Worm (Caenorhabditis elegans) whole organism, L1 larva: ENCODE results near the gene ife-5.

ENCODE experiments used
- C04F5.9 ChIP-seq: sonication (generic microtip); optimal IDR thresholded peaks from 2 replicates; lab custom pipeline; 2016; ENCODE audit warnings: missing genetic modification characterization, missing compliant biosample characterization
- C16A3.4 ChIP-seq: fragments of 150-350 bp; optimal IDR thresholded peaks from 2 replicates; lab custom pipeline; 2014; ENCODE audit warnings: missing biosample characterization, missing genetic modification characterization
- C34B4.2 ChIP-seq: sonication (generic microtip); optimal IDR thresholded peaks from 2 replicates; lab custom pipeline; 2017; ENCODE audit warnings: mild to moderate bottlenecking, missing genetic modification characterization, missing compliant biosample characterization
- Y116A8C.19 ChIP-seq: sonication (generic microtip); optimal IDR thresholded peaks from 2 replicates; lab custom pipeline; 2016; ENCODE audit warnings: missing compliant biosample characterization, missing genetic modification characterization, borderline replicate concordance
- aha-1 ChIP-seq: fragments of 150-350 bp; optimal IDR thresholded peaks from 2 replicates; lab custom pipeline; 2014; ENCODE audit warnings: missing biosample characterization, missing genetic modification characterization
- alr-1 ChIP-seq: fragments of 200-800 bp; sonication (Bioruptor generic); optimal IDR thresholded peaks from 2 replicates; lab custom pipeline; 2018; ENCODE audit warnings: borderline replicate concordance, mild to moderate bottlenecking, missing genetic modification characterization, missing compliant biosample characterization
- ama-1 ChIP-seq: fragments of 150-350 bp; optimal IDR thresholded peaks from 2 replicates; lab custom pipeline; 2014
- blmp-1 ChIP-seq: fragments of 150-350 bp; optimal IDR thresholded peaks from 2 replicates; lab custom pipeline; 2014; ENCODE audit warnings: missing biosample characterization, missing genetic modification characterization
- ceh-8 ChIP-seq: fragments of 200-800 bp; sonication (Bioruptor generic); optimal IDR thresholded peaks from 2 replicates; lab custom pipeline; 2018; ENCODE audit warnings: mild to moderate bottlenecking, missing genetic modification characterization, moderate library complexity, missing compliant biosample characterization
- ceh-88 ChIP-seq: fragments of 200-800 bp; sonication (Bioruptor generic); IDR thresholded peaks from 2 replicates; pipeline ENCODE4 v1.3.6; 2022; ENCODE audit warnings: missing genetic modification characterization, missing compliant biosample characterization
- ceh-90 ChIP-seq: sonication (generic microtip); optimal IDR thresholded peaks from 2 replicates; lab custom pipeline; 2016; ENCODE audit warnings: missing genetic modification characterization, missing compliant biosample characterization
- ces-1 ChIP-seq: fragments of 150-350 bp; optimal IDR thresholded peaks from 2 replicates; lab custom pipeline; 2014; ENCODE audit warnings: missing biosample characterization, missing genetic modification reagents, missing genetic modification characterization
- dpl-1 ChIP-seq, 3 experiments: fragments of 150-350 bp in 2 of 3; sonication (generic microtip) in 1 of 3; optimal IDR thresholded peaks; 2 replicates each; lab custom pipeline; 2014 to 2017; ENCODE audit warnings: missing biosample characterization in 3 of 3, missing genetic modification characterization in 3 of 3, missing genetic modification reagents in 3 of 3
- dsc-1 ChIP-seq: sonication (generic microtip); optimal IDR thresholded peaks from 2 replicates; lab custom pipeline; 2016; ENCODE audit warnings: mild to moderate bottlenecking, missing genetic modification characterization, missing compliant biosample characterization
- efl-1 ChIP-seq, 4 experiments: fragments of 150-350 bp; optimal IDR thresholded peaks in 3 of 4; peaks in 1 of 4; 1 replicate in 1 of 4; 2 replicates in 3 of 4; lab custom pipeline; 2014; ENCODE audit warnings: missing biosample characterization in 2 of 4, missing genetic modification characterization in 2 of 4, missing genetic modification reagents in 2 of 4
- efl-3 ChIP-seq: fragments of 200-800 bp; sonication (Bioruptor generic); optimal IDR thresholded peaks from 2 replicates; lab custom pipeline; 2018; ENCODE audit warnings: mild to moderate bottlenecking, missing genetic modification characterization, missing compliant biosample characterization
- egl-27 ChIP-seq, 2 experiments: fragments of 150-350 bp in 1 of 2; sonication (generic microtip); optimal IDR thresholded peaks; 3 replicates each; lab custom pipeline; 2017 to 2018; ENCODE audit warnings: missing biosample characterization in 2 of 2, missing genetic modification characterization in 2 of 2, missing genetic modification reagents in 2 of 2
- ets-5 ChIP-seq: fragments of 200-800 bp; sonication (Bioruptor generic); IDR thresholded peaks from 2 replicates; pipeline ENCODE4 v1.3.6; 2022; ENCODE audit warnings: missing genetic modification characterization, missing compliant biosample characterization
- fkh-10 ChIP-seq: sonication (generic microtip); optimal IDR thresholded peaks from 2 replicates; lab custom pipeline; 2017; ENCODE audit warnings: missing biosample characterization, missing genetic modification reagents, missing genetic modification characterization
- fkh-8 ChIP-seq: sonication (generic microtip); optimal IDR thresholded peaks from 2 replicates; lab custom pipeline; 2016; ENCODE audit warnings: mild to moderate bottlenecking, missing genetic modification characterization, missing compliant biosample characterization
- fos-1 ChIP-seq: fragments of 150-350 bp; optimal IDR thresholded peaks from 2 replicates; lab custom pipeline; 2014; ENCODE audit warnings: missing biosample characterization, missing genetic modification characterization
- grh-1 ChIP-seq: fragments of 200-800 bp; sonication (Bioruptor generic); IDR thresholded peaks from 2 replicates; pipeline ENCODE4 v1.3.6; 2022; ENCODE audit warnings: missing genetic modification reagents, missing genetic modification characterization, missing compliant biosample characterization
- hlh-17 ChIP-seq: fragments of 200-800 bp; sonication (Bioruptor generic); optimal IDR thresholded peaks from 2 replicates; lab custom pipeline; 2018; ENCODE audit warnings: missing genetic modification characterization, mild to moderate bottlenecking, missing compliant biosample characterization, moderate library complexity, borderline replicate concordance
- hlh-4 ChIP-seq: sonication (generic microtip); optimal IDR thresholded peaks from 2 replicates; lab custom pipeline; 2016; ENCODE audit warnings: mild to moderate bottlenecking, missing genetic modification characterization, missing compliant biosample characterization
- isw-1 ChIP-seq: fragments of 200-800 bp; sonication (Bioruptor generic); IDR thresholded peaks from 2 replicates; pipeline ENCODE4 v1.3.6; 2022; ENCODE audit warnings: missing genetic modification characterization, missing compliant biosample characterization
- jun-1 ChIP-seq: fragments of 150-350 bp; optimal IDR thresholded peaks from 2 replicates; lab custom pipeline; 2014; ENCODE audit warnings: missing biosample characterization, missing genetic modification reagents, missing genetic modification characterization
- lin-13 ChIP-seq: fragments of 150-350 bp; optimal IDR thresholded peaks from 2 replicates; lab custom pipeline; 2014; ENCODE audit warnings: missing biosample characterization, missing genetic modification reagents, missing genetic modification characterization
- lin-15B ChIP-seq: fragments of 150-350 bp; sonication (generic microtip); optimal IDR thresholded peaks from 3 replicates; lab custom pipeline; 2014; ENCODE audit warnings: missing biosample characterization, missing genetic modification characterization
- lin-35 ChIP-seq, 2 experiments: fragments of 150-350 bp; optimal IDR thresholded peaks; 2 replicates each; lab custom pipeline; 2014; ENCODE audit warnings: missing biosample characterization in 2 of 2, missing genetic modification characterization in 2 of 2, missing genetic modification reagents in 2 of 2
- lir-3 ChIP-seq: sonication (generic microtip); optimal IDR thresholded peaks from 2 replicates; lab custom pipeline; 2016; ENCODE audit warnings: mild to moderate bottlenecking, missing genetic modification characterization, moderate library complexity, missing compliant biosample characterization; ENCODE audit not compliant: poor library complexity
- lsy-2 ChIP-seq, 2 experiments: fragments of 150-350 bp; optimal IDR thresholded peaks; 2 replicates each; lab custom pipeline; 2014; ENCODE audit warnings: missing biosample characterization in 2 of 2, missing genetic modification characterization in 2 of 2
- mab-9 ChIP-seq: fragments of 200-800 bp; sonication (Bioruptor generic); IDR thresholded peaks from 2 replicates; pipeline ENCODE4 v1.3.6; 2022; ENCODE audit warnings: missing genetic modification reagents, missing genetic modification characterization, missing compliant biosample characterization
- mep-1 ChIP-seq: fragments of 150-350 bp; optimal IDR thresholded peaks from 2 replicates; lab custom pipeline; 2014; ENCODE audit warnings: missing biosample characterization, missing genetic modification characterization
- nhr-12 ChIP-seq: sonication (generic microtip); optimal IDR thresholded peaks from 2 replicates; lab custom pipeline; 2017; ENCODE audit warnings: missing biosample characterization, missing genetic modification characterization
- nhr-20 ChIP-seq: sonication (generic microtip); optimal IDR thresholded peaks from 2 replicates; lab custom pipeline; 2016; ENCODE audit warnings: mild to moderate bottlenecking, missing genetic modification characterization, missing compliant biosample characterization
- nhr-237 ChIP-seq: fragments of 150-350 bp; optimal IDR thresholded peaks from 2 replicates; lab custom pipeline; 2014; ENCODE audit warnings: missing biosample characterization, missing genetic modification characterization
- nhr-71 ChIP-seq: sonication (generic microtip); optimal IDR thresholded peaks from 2 replicates; lab custom pipeline; 2016; ENCODE audit warnings: mild to moderate bottlenecking, missing genetic modification characterization, moderate library complexity, missing compliant biosample characterization
- nhr-76 ChIP-seq: sonication (generic microtip); optimal IDR thresholded peaks from 2 replicates; lab custom pipeline; 2017; ENCODE audit warnings: missing biosample characterization, missing genetic modification characterization
- nhr-84 ChIP-seq: sonication (generic microtip); optimal IDR thresholded peaks from 2 replicates; lab custom pipeline; 2017; ENCODE audit warnings: missing biosample characterization, missing genetic modification characterization
- nhr-85 ChIP-seq: sonication (generic microtip); peaks from one replicate; lab custom pipeline; 2016; ENCODE audit warnings: missing genetic modification characterization, inconsistent platforms, missing compliant biosample characterization
- nhr-90 ChIP-seq: sonication (generic microtip); optimal IDR thresholded peaks from 2 replicates; lab custom pipeline; 2016; ENCODE audit warnings: mild to moderate bottlenecking, missing genetic modification characterization, missing compliant biosample characterization; ENCODE audit not compliant: poor library complexity
- pag-3 ChIP-seq: sonication (generic microtip); optimal IDR thresholded peaks from 2 replicates; lab custom pipeline; 2017; ENCODE audit warnings: missing genetic modification characterization, mild to moderate bottlenecking, missing compliant biosample characterization, antibody characterized with exemption, borderline replicate concordance; ENCODE audit not compliant: insufficient read depth
- snpc-4 ChIP-seq: fragments of 150-350 bp; optimal IDR thresholded peaks from 2 replicates; lab custom pipeline; 2014; ENCODE audit warnings: missing biosample characterization, missing genetic modification characterization
- snu-23 ChIP-seq: sonication (generic microtip); optimal IDR thresholded peaks from 2 replicates; lab custom pipeline; 2016; ENCODE audit warnings: missing genetic modification characterization, missing compliant biosample characterization
- sptf-1 ChIP-seq: fragments of 150-350 bp; optimal IDR thresholded peaks from 2 replicates; lab custom pipeline; 2014; ENCODE audit warnings: missing biosample characterization, missing genetic modification characterization
- sup-37 ChIP-seq: fragments of 200-800 bp; sonication (Bioruptor generic); optimal IDR thresholded peaks from 2 replicates; lab custom pipeline; 2018; ENCODE audit warnings: mild to moderate bottlenecking, missing genetic modification characterization, missing compliant biosample characterization
- tlp-1 ChIP-seq: fragments of 150-350 bp; optimal IDR thresholded peaks from 2 replicates; lab custom pipeline; 2014; ENCODE audit warnings: missing biosample characterization, missing genetic modification characterization
- unc-30 ChIP-seq: sonication (generic microtip); optimal IDR thresholded peaks from 2 replicates; lab custom pipeline; 2017; ENCODE audit warnings: missing biosample characterization, missing genetic modification characterization
- unc-86 ChIP-seq: sonication (generic microtip); optimal IDR thresholded peaks from 2 replicates; lab custom pipeline; 2016; ENCODE audit warnings: missing genetic modification characterization, missing compliant biosample characterization
- vab-15 ChIP-seq: sonication (generic microtip); optimal IDR thresholded peaks from 2 replicates; lab custom pipeline; 2017; ENCODE audit warnings: missing genotype, mild to moderate bottlenecking, missing genetic modification characterization, missing compliant biosample characterization
- xbp-1 ChIP-seq: sonication (generic microtip); optimal IDR thresholded peaks from 2 replicates; lab custom pipeline; 2016; ENCODE audit warnings: missing genetic modification characterization, missing compliant biosample characterization
- zip-4 ChIP-seq: fragments of 200-800 bp; sonication (Bioruptor generic); optimal IDR thresholded peaks from 2 replicates; lab custom pipeline; 2018; ENCODE audit warnings: mild to moderate bottlenecking, missing genetic modification characterization, moderate library complexity, missing compliant biosample characterization
- ztf-11 ChIP-seq, 2 experiments: sonication (generic microtip); optimal IDR thresholded peaks; 2 replicates each; lab custom pipeline; 2016 to 2017; ENCODE audit warnings: missing genetic modification characterization in 2 of 2, missing biosample characterization in 1 of 2, missing compliant biosample characterization in 1 of 2

The ife-5 gene

DNA sequence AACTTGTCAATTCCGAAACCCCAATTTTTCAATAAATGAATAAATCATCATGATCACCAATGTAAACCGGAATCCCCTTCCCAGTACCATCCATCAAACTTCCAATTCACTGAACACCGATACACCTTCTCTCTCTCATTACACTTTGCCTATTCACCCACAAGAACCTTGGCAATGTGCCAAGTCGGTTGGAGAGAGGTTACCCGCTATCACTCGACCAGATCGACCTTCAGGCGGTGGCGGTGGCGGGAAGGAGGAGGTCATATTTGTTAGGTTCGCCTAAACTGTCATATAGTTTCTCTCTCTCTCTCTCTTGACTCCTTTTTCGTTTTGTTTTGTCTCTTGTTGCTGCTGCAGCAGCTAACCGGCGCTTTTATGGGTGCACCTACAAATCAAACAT lies 17.9 kb upstream of the ife-5 start:
- TF ChIP-seq sptf-1 (tag; lab: Kevin White, UChicago) (no peak), dsc-1 (tag; lab: Kevin White, UChicago) (no peak), sup-37 (GFP tag; lab: Kevin White, UChicago) (no peak), snu-23 (peak; percentile 37), nhr-237 (tag; lab: Kevin White, UChicago) (no peak), hlh-17 (GFP tag; lab: Kevin White, UChicago) (no peak), hlh-4 (tag; lab: Kevin White, UChicago) (no peak), fkh-10 (GFP tag; lab: Kevin White, UChicago) (no peak), xbp-1 (peak; percentile 12), alr-1 (tag; lab: Kevin White, UChicago) (no peak), unc-86 (tag; lab: Kevin White, UChicago) (no peak), blmp-1 (tag; lab: Kevin White, UChicago) (peak; percentile 77), nhr-84 (tag; lab: Kevin White, UChicago) (no peak), tlp-1 (tag; lab: Kevin White, UChicago) (no peak), Y116A8C.19 (tag; lab: Kevin White, UChicago) (no peak), egl-27 (tag; optimal IDR thresholded peaks at IDR 0.05; lab: Kevin White, UChicago) (peak in 1 of 2 experiments; percentile 20), fkh-8 (tag; lab: Kevin White, UChicago) (no peak), fos-1 (tag; lab: Kevin White, UChicago) (no peak), nhr-90 (tag; lab: Kevin White, UChicago) (peak; percentile 69), ceh-88 (GFP tag; lab: Robert Waterston, UW) (no peak), ceh-90 (tag; lab: Kevin White, UChicago) (no peak), snpc-4 (no peak), lin-35 (GFP tag; optimal IDR thresholded peaks at IDR 0.05; lab: Kevin White, UChicago) (peak; percentile 38 to 46), zip-4 (GFP tag; lab: Kevin White, UChicago) (no peak), C34B4.2 (tag; lab: Kevin White, UChicago) (no peak), isw-1 (GFP tag; lab: Robert Waterston, UW) (no peak), efl-1 (optimal IDR thresholded peaks at IDR 0.05; lab: Kevin White, UChicago) (peak in 1 of 2 experiments; percentile 9), efl-1 (GFP tag; optimal IDR thresholded peaks at IDR 0.05 in 1 of 2; lab: Kevin White, UChicago) (no peak), C16A3.4 (tag; lab: Kevin White, UChicago) (peak; percentile 32), lin-13 (GFP tag; lab: Kevin White, UChicago) (no peak), ces-1 (GFP tag; lab: Kevin White, UChicago) (no peak), mab-9 (GFP tag; lab: Robert Waterston, UW) (no peak), lsy-2 (tag; optimal IDR thresholded peaks at IDR 0.05; lab: Kevin White, UChicago) (peak in 1 of 2 experiments; percentile 20), nhr-76 (tag; lab: Kevin White, UChicago) (no peak), nhr-71 (tag; lab: Kevin White, UChicago) (peak; percentile 51), efl-3 (no peak), lir-3 (no peak), vab-15 (tag; lab: Kevin White, UChicago) (no peak), nhr-85 (tag; lab: Kevin White, UChicago) (peak; percentile 95), ets-5 (GFP tag; lab: Robert Waterston, UW) (no peak), lin-15B (tag; lab: Kevin White, UChicago) (no peak), ceh-8 (no peak), nhr-20 (tag; lab: Kevin White, UChicago) (peak; percentile 56), mep-1 (peak; percentile 3), nhr-12 (tag; lab: Kevin White, UChicago) (no peak), unc-30 (tag; lab: Kevin White, UChicago) (no peak), aha-1 (no peak), C04F5.9 (tag; lab: Kevin White, UChicago) (no peak), jun-1 (tag; lab: Kevin White, UChicago) (peak; percentile 16), grh-1 (GFP tag; lab: Robert Waterston, UW) (peak; percentile 71), ama-1 (lab: Kevin White, UChicago) (no peak), ztf-11 (tag; optimal IDR thresholded peaks at IDR 0.05; lab: Kevin White, UChicago) (no peak), pag-3 (tag; lab: Kevin White, UChicago) (no peak), dpl-1 (GFP tag; optimal IDR thresholded peaks at IDR 0.05; lab: Kevin White, UChicago) (peak; percentile 9 to 36 (median 32))
